Fruit fly (Drosophila melanogaster): ENCODE results near the gene CG2656.

CG2656 gene

DNA sequence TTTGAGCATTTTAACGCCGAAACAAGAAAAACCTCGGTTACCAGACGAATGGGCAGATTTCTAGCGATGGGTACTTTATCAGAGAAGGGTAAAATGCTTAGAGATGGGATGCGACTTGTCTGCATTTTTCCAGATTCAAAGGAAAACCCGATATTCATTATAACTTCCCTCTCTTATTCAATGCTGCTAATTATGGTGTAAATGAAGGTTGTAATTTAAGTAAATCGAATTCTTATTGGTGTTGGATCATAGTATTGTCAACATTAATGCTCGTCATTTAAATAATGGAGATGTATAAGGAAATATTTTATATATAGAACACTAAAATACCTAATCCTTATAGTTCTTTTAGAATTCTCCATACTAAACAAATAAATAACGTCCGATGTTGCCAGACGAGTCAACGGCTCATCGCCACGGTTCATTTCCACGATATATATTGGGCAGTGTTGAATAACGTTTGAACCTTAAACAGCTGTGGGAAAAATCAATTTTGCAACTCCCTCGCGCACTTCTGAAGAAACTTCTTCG, 20.4 kb upstream of the CG2656 start, which contains the start of the genes Alh and CG10098 (continued):
- TF ChIP-seq pzg (GFP tag; optimal IDR thresholded peaks at IDR 0.05) (peak; percentile 64), CG12744 (GFP tag; optimal IDR thresholded peaks at IDR 0.05) (peak; percentile 66), CG8089 (GFP tag; optimal IDR thresholded peaks at IDR 0.05) (peak; percentile 67), ewg (GFP tag; optimal IDR thresholded peaks at IDR 0.05) (peak; percentile 51), CG15514 (GFP tag; optimal IDR thresholded peaks at IDR 0.05) (peak; percentile 82), CG30431 (GFP tag; optimal IDR thresholded peaks at IDR 0.05) (peak; percentile 74), Oaz (GFP tag; IDR thresholded peaks at IDR 0.05) (peak; percentile 46), bab2 (GFP tag; optimal IDR thresholded peaks at IDR 0.05) (peak; percentile 92), ranshi (GFP tag; IDR thresholded peaks at IDR 0.05) (peak; percentile 81; the same call in 1 of the 2 replicates), CG8765 (GFP tag; IDR thresholded peaks at IDR 0.05) (peak; percentile 68; the same call in 1 of the 2 replicates), fu2 (GFP tag; optimal IDR thresholded peaks at IDR 0.05) (peak; percentile 89), CG3726 (GFP tag; IDR thresholded peaks at IDR 0.05) (peak; percentile 69; the same call in 2 of the 3 replicates), grn (GFP tag; optimal IDR thresholded peaks at IDR 0.05) (peak; percentile 22), CG17568 (GFP tag; optimal IDR thresholded peaks at IDR 0.05) (peak; percentile 26), Dek (tag; optimal IDR thresholded peaks at IDR 0.05) (peak; percentile 80), CG31388 (GFP tag; optimal IDR thresholded peaks at IDR 0.05) (peak; percentile 61), CG15601 (tag; optimal IDR thresholded peaks at IDR 0.05) (peak; percentile 73), Dref (GFP tag; IDR thresholded peaks at IDR 0.05) (peak; percentile 39; the same call in 1 of the 2 replicates), CG18599 (GFP tag; optimal IDR thresholded peaks at IDR 0.05) (peak; percentile 87), CG7745 (tag; optimal IDR thresholded peaks at IDR 0.05) (no peak), Atf3 (GFP tag; optimal IDR thresholded peaks at IDR 0.05) (peak; percentile 82), CG1792 (GFP tag; optimal IDR thresholded peaks at IDR 0.05) (peak; percentile 74), Abd-B (GFP tag; optimal IDR thresholded peaks at IDR 0.05) (peak; percentile 85), amos (GFP tag; IDR thresholded peaks at IDR 0.05; ENCODE audit: partially characterized antibody) (peak; percentile 75), tup (GFP tag; optimal IDR thresholded peaks at IDR 0.05) (peak; percentile 67), CG15479 (GFP tag; optimal IDR thresholded peaks at IDR 0.05) (no peak), hb (GFP tag; IDR thresholded peaks at IDR 0.05; ENCODE audit: partially characterized antibody) (peak; percentile 72; the same call in 2 of the 3 replicates), CG10543 (GFP tag; optimal IDR thresholded peaks at IDR 0.05) (peak; percentile 81), cato (GFP tag; optimal IDR thresholded peaks at IDR 0.05; ENCODE audit: borderline replicate concordance) (peak; percentile 74), Ets97D (GFP tag; optimal IDR thresholded peaks at IDR 0.05) (peak; percentile 75), h (optimal IDR thresholded peaks at IDR 0.05) (no peak), sima (GFP tag; optimal IDR thresholded peaks at IDR 0.05) (no peak), CG32767 (GFP tag; IDR thresholded peaks at IDR 0.05) (peak; percentile 44; the same call in 1 of the 2 replicates), Antp (GFP tag; optimal IDR thresholded peaks at IDR 0.05) (peak; percentile 91), Doc3 (GFP tag; IDR thresholded peaks at IDR 0.05; ENCODE audit: partially characterized antibody) (peak; percentile 65), slou (GFP tag; optimal IDR thresholded peaks at IDR 0.05) (peak; percentile 72), CG9727 (GFP tag; optimal IDR thresholded peaks at IDR 0.05) (peak; percentile 85), dmrt11E (tag; optimal IDR thresholded peaks at IDR 0.05) (peak; percentile 77), peb (GFP tag; IDR thresholded peaks at IDR 0.05) (0 out of 2 replicates have a peak, but pooled peaks have one; percentile 52), CG4282 (GFP tag; optimal IDR thresholded peaks at IDR 0.05) (peak; percentile 44), CG11695 (GFP tag; IDR thresholded peaks at IDR 0.05) (no peak), esg (GFP tag; conservative IDR thresholded peaks at IDR 0.05) (peak; percentile 75), Hey (tag; optimal IDR thresholded peaks at IDR 0.05) (peak; percentile 37), vfl (GFP tag; optimal IDR thresholded peaks at IDR 0.05) (peak; percentile 87), pan (optimal IDR thresholded peaks at IDR 0.05) (no peak), pan (GFP tag; optimal IDR thresholded peaks at IDR 0.05 in 1 of 2, IDR thresholded peaks at IDR 0.05 in 1 of 2) (peak in 1 of 2 experiments; percentile 70), hkb (optimal IDR thresholded peaks at IDR 0.05) (peak; percentile 4), hkb (GFP tag; IDR thresholded peaks at IDR 0.05) (no peak; the same call in 1 of the 2 replicates), ham (GFP tag; IDR thresholded peaks at IDR 0.05) (peak; percentile 64; the same call in 1 of the 2 replicates), CG14860 (GFP tag; IDR thresholded peaks at IDR 0.05; ENCODE audit: partially characterized antibody) (peak; percentile 63)
